Fruit fly (Drosophila melanogaster) whole organism, wandering third instar larva: ENCODE measurements around the gene Tim17b1.

ENCODE experiments used
- CG32264 ChIP-seq: fragments of 200-800 bp; sonication (Bioruptor generic); optimal IDR thresholded peaks from 2 replicates; lab custom pipeline; 2016; ENCODE audit warnings: missing biosample characterization, missing genetic modification characterization
- CG9705 ChIP-seq: fragments of 200-800 bp; sonication (Bioruptor generic); optimal IDR thresholded peaks from 2 replicates; lab custom pipeline; 2018; ENCODE audit warnings: missing biosample characterization, mild to moderate bottlenecking, missing genetic modification characterization
- CrebA ChIP-seq: fragments of 200-800 bp; sonication (Bioruptor generic); optimal IDR thresholded peaks from 2 replicates; lab custom pipeline; 2016; ENCODE audit warnings: missing biosample characterization, mild to moderate bottlenecking, missing genetic modification characterization, borderline replicate concordance
- Dif ChIP-seq: fragments of 200-275, 200-300 bp; sonication (Bioruptor generic); optimal IDR thresholded peaks from 2 replicates; lab custom pipeline; 2018; ENCODE audit warnings: missing biosample characterization, missing genetic modification characterization; ENCODE audit not compliant: partially characterized antibody
- HLH106 ChIP-seq: fragments of 200-800 bp; optimal IDR thresholded peaks from 3 replicates; lab custom pipeline; 2019; ENCODE audit warnings: missing biosample characterization, mild to moderate bottlenecking, missing genetic modification characterization, moderate library complexity
- Hnf4 ChIP-seq: fragments of 200-800 bp; sonication (Bioruptor generic); optimal IDR thresholded peaks from 2 replicates; lab custom pipeline; 2016; ENCODE audit warnings: missing biosample characterization, mild to moderate bottlenecking, missing genetic modification characterization
- Hr78 ChIP-seq: fragments of >200 bp; optimal IDR thresholded peaks from 2 replicates; lab custom pipeline; 2017; ENCODE audit warnings: missing biosample characterization, missing genetic modification characterization
- Hr83 ChIP-seq: fragments of 200-300 bp; sonication (Bioruptor generic); optimal IDR thresholded peaks from 2 replicates; lab custom pipeline; 2016; ENCODE audit warnings: missing biosample characterization, mild to moderate bottlenecking, missing genetic modification characterization, moderate library complexity; ENCODE audit not compliant: poor library complexity, severe bottlenecking
- Jra ChIP-seq: sonication (Bioruptor generic); optimal IDR thresholded peaks from 2 replicates; lab custom pipeline; 2016; ENCODE audit warnings: missing biosample characterization, missing genetic modification characterization
- Mio ChIP-seq: sonication (Bioruptor generic); optimal IDR thresholded peaks from 2 replicates; lab custom pipeline; 2016; ENCODE audit warnings: missing biosample characterization, missing genetic modification characterization
- Myc ChIP-seq: fragments of >200 bp; optimal IDR thresholded peaks from 2 replicates; lab custom pipeline; 2017
- OdsH ChIP-seq: fragments of 200-800 bp; sonication (Bioruptor generic); optimal IDR thresholded peaks from 2 replicates; lab custom pipeline; 2016; ENCODE audit warnings: missing biosample characterization, mild to moderate bottlenecking, missing genetic modification characterization
- Rel ChIP-seq, 2 experiments: fragments of 200-800 bp; sonication (Bioruptor generic) in 1 of 2; optimal IDR thresholded peaks; 2 replicates in 1 of 2; 3 replicates in 1 of 2; lab custom pipeline; 2016 to 2019; ENCODE audit warnings: mild to moderate bottlenecking in 2 of 2, missing biosample characterization in 2 of 2, missing genetic modification characterization in 2 of 2, moderate library complexity in 1 of 2
- Sp1 ChIP-seq: fragments of 200-800 bp; sonication (Bioruptor generic); optimal IDR thresholded peaks from 3 replicates; lab custom pipeline; 2019; ENCODE audit warnings: missing biosample characterization, mild to moderate bottlenecking, missing genetic modification characterization, moderate library complexity
- br ChIP-seq: fragments of 200-800 bp; sonication (Bioruptor generic); optimal IDR thresholded peaks from 2 replicates; lab custom pipeline; 2016; ENCODE audit warnings: missing biosample characterization, missing genetic modification characterization
- brk ChIP-seq: fragments of 200-800 bp; sonication (Bioruptor generic); optimal IDR thresholded peaks from 2 replicates; lab custom pipeline; 2016; ENCODE audit warnings: missing biosample characterization, mild to moderate bottlenecking, missing genetic modification characterization
- dl ChIP-seq, 2 experiments: fragments of 175-275, 200-275 bp in 1 of 2; fragments of 200-275 bp in 1 of 2; sonication (Bioruptor generic); optimal IDR thresholded peaks; lab custom pipeline; 2018; ENCODE audit warnings: mild to moderate bottlenecking in 2 of 2, missing biosample characterization in 2 of 2, missing genetic modification characterization in 2 of 2, moderate library complexity in 2 of 2; ENCODE audit not compliant: partially characterized antibody in 2 of 2, insufficient read depth in 1 of 2
- dmrt93B ChIP-seq: fragments of 200-800 bp; sonication (Bioruptor generic); optimal IDR thresholded peaks from 2 replicates; lab custom pipeline; 2018; ENCODE audit warnings: missing biosample characterization, mild to moderate bottlenecking, missing genetic modification characterization
- dsf ChIP-seq: sonication (Bioruptor generic); optimal IDR thresholded peaks from 2 replicates; lab custom pipeline; 2016; ENCODE audit warnings: missing biosample characterization, missing genetic modification characterization, borderline replicate concordance
- ey ChIP-seq: fragments of 200-800 bp; sonication (Bioruptor generic); optimal IDR thresholded peaks from 2 replicates; lab custom pipeline; 2016; ENCODE audit warnings: missing biosample characterization, missing genetic modification characterization
- foxo ChIP-seq, 2 experiments: fragments of 200-800 bp; sonication (Bioruptor generic); optimal IDR thresholded peaks; 2 replicates in 1 of 2; 3 replicates in 1 of 2; lab custom pipeline; 2016 to 2017; ENCODE audit warnings: missing biosample characterization in 2 of 2, missing genetic modification characterization in 2 of 2
- fru ChIP-seq: fragments of 200-800 bp; sonication (Bioruptor generic); optimal IDR thresholded peaks from 3 replicates; lab custom pipeline; 2016; ENCODE audit warnings: missing biosample characterization, mild to moderate bottlenecking, missing genetic modification characterization
- h ChIP-seq: fragments of 200-800 bp; sonication (Bioruptor generic); optimal IDR thresholded peaks from 3 replicates; lab custom pipeline; 2016; ENCODE audit warnings: missing biosample characterization, mild to moderate bottlenecking, missing genetic modification characterization
- lola ChIP-seq: fragments of >200 bp; optimal IDR thresholded peaks from 2 replicates; lab custom pipeline; 2017; ENCODE audit warnings: missing biosample characterization, missing genetic modification characterization
- psq ChIP-seq: fragments of 200-800 bp; sonication (Bioruptor generic); optimal IDR thresholded peaks from 3 replicates; lab custom pipeline; 2017; ENCODE audit warnings: missing biosample characterization, mild to moderate bottlenecking, missing genetic modification characterization, moderate library complexity
- rgr ChIP-seq: fragments of 200-800 bp; sonication (Bioruptor generic); optimal IDR thresholded peaks from 3 replicates; lab custom pipeline; 2016; ENCODE audit warnings: missing biosample characterization, mild to moderate bottlenecking, missing genetic modification characterization
- sage ChIP-seq: fragments of 200-800 bp; sonication (Bioruptor generic); optimal IDR thresholded peaks from 2 replicates; lab custom pipeline; 2016; ENCODE audit warnings: missing biosample characterization, mild to moderate bottlenecking, missing genetic modification characterization
- tai ChIP-seq: sonication (Bioruptor generic); optimal IDR thresholded peaks from 2 replicates; lab custom pipeline; 2016; ENCODE audit warnings: missing biosample characterization, missing genetic modification characterization
- usp ChIP-seq: fragments of >200 bp; optimal IDR thresholded peaks from 2 replicates; lab custom pipeline; 2017; ENCODE audit warnings: missing biosample characterization, missing genetic modification characterization
- woc ChIP-seq: sonication (Bioruptor generic); optimal IDR thresholded peaks from 2 replicates; lab custom pipeline; 2016; ENCODE audit warnings: missing biosample characterization, mild to moderate bottlenecking, missing genetic modification characterization

Tim17b1 gene

DNA sequence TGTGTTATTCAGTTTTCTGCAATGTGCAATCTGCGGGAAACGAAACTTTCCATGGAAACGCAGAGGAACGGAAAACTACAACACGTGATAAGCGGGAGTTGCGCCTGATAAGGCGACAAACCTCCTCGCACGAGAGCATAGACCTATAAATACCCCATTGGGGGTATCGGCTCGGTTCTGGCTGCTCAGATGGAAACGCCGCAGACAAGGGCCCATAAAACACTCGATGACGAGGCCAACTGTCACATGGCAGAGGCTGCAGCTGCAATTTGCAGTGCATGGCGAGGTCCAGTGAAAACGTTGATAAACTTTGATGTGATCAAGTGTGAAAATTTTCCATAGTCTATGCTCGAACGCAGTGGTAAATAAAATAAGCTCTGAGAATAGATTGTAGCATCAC is 16.8 kb downstream of the Tim17b1 start:
- no peak for TF ChIP-seq Myc (lab: Kevin White, UChicago)
- TF ChIP-seq CG9705: no peak
- TF ChIP-seq h (GFP tag; lab: Kevin White, UChicago): no peak
- TF ChIP-seq, all 38 proteins: peak for 0

DNA sequence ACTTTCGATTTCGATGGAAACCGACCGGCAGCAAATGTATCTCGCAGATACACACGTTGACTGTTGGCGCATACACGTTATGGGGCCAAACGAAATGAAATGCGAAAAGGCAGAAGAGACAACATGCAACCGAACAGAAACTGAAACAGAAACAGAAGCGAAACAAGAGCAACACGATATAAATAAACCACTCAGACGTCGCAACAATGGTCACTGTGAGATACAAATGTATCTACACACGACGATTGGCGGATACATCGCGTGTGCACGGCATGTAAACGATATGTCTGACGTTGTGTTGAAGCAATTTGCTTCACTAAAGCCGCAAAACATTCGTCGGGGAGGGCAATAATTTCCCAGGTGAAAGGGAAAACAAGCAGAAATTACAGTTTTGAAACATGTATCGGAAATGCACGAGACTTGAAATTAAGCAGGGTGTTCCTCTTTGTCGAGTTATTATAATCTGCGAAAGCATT is 17.7 kb downstream of the Tim17b1 start:
- TF ChIP-seq psq (peak; percentile 82), ey (no peak)

DNA sequence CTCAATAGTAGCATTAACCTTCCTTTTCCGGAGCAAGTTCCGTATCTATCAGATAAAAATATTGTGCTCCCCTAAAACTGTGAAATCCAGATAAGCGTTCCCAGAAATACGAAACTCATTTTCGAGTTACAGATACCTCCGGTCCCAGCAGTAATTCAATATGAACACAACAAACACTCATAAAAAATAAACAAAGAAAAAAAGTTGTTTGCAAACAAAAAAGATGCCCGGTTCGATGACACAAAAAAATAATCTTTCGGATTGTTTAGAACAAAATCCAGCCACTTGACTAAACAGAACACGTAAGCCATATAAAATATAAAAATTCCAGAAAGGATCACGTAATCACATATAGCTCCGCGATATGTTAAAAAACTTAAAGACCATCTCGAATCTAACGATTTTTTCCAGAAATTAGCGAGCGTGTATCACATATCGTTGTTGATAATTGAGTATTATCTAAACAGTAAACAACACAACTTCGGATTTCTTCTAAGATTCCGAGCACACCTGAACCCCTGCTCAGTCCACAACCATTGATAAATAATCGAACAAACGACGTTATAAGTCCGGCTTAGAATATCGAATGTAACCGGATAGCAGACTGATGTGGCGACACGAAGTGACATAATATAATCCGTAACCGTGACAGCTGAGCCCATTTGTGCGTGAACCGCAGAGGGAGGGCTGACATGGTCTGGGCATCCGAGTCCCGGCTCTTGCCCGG is 19.3 kb downstream of the Tim17b1 start:
- TF ChIP-seq Mio (GFP tag; lab: Kevin White, UChicago) (no peak), dsf (GFP tag; lab: Kevin White, UChicago) (peak; percentile 24), Rel (GFP tag; optimal IDR thresholded peaks at IDR 0.05; lab: Kevin White, UChicago) (no peak), Rel (tag; optimal IDR thresholded peaks at IDR 0.05; lab: Kevin White, UChicago) (no peak), Sp1 (peak; percentile 22), dmrt93B (GFP tag; lab: Kevin White, UChicago) (no peak), dl (GFP tag; optimal IDR thresholded peaks at IDR 0.05; lab: Kevin White, UChicago; ENCODE audit: insufficient read depth in 1 of 2, partially characterized antibody in 2 of 2) (no peak), foxo (GFP tag; optimal IDR thresholded peaks at IDR 0.05; lab: Kevin White, UChicago) (peak in 1 of 2 experiments; percentile 37), Hnf4 (GFP tag; lab: Kevin White, UChicago) (peak; percentile 74), tai (peak; percentile 72), fru (GFP tag; lab: Kevin White, UChicago) (peak; percentile 40), woc (GFP tag; lab: Kevin White, UChicago) (no peak), usp (GFP tag; lab: Kevin White, UChicago) (no peak), Dif (no peak), OdsH (peak; percentile 70), CG32264 (GFP tag; lab: Kevin White, UChicago) (peak; percentile 39), Hr78 (GFP tag; lab: Kevin White, UChicago) (no peak), Jra (GFP tag; lab: Kevin White, UChicago) (peak; percentile 34), brk (GFP tag; lab: Kevin White, UChicago) (peak; percentile 39), br (GFP tag; lab: Kevin White, UChicago) (peak; percentile 46), rgr (GFP tag; lab: Kevin White, UChicago) (peak; percentile 64), psq (peak; percentile 20), ey (no peak), sage (GFP tag; lab: Kevin White, UChicago) (peak; percentile 40), CrebA (GFP tag; lab: Kevin White, UChicago) (peak; percentile 28), Hr83 (peak; percentile 77), HLH106 (tag; lab: Kevin White, UChicago) (no peak), h (GFP tag; lab: Kevin White, UChicago) (peak; percentile 72)

DNA sequence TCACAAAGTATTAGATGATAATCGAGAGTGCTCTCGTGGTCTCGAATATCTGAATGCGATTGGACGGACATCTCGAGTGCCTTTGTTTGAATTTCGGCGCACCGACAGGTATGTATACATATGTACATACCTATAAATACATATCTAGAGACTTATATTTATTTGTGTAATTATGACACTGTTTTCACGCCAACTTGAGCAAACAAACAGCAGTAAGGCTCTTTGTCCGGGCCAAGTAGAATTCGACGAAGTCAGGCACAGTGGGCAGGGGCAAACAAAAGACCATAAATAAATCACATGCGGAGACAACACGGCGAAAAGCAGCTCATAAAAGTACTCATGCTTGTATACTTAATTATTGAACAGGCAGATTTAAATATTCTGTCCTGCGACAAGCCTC is 20.7 kb downstream of the Tim17b1 start:
- TF ChIP-seq CG32264 (GFP tag; lab: Kevin White, UChicago) (no peak), dmrt93B (GFP tag; lab: Kevin White, UChicago) (no peak), brk (GFP tag; lab: Kevin White, UChicago) (no peak), woc (GFP tag; lab: Kevin White, UChicago) (no peak), Sp1 (peak; percentile 13), HLH106 (tag; lab: Kevin White, UChicago) (no peak), sage (GFP tag; lab: Kevin White, UChicago) (no peak), h (GFP tag; lab: Kevin White, UChicago) (peak; percentile 17), Jra (GFP tag; lab: Kevin White, UChicago) (no peak), lola (GFP tag; lab: Kevin White, UChicago) (no peak), Hr83 (no peak), rgr (GFP tag; lab: Kevin White, UChicago) (no peak), Rel (GFP tag; optimal IDR thresholded peaks at IDR 0.05; lab: Kevin White, UChicago) (no peak), Rel (tag; optimal IDR thresholded peaks at IDR 0.05; lab: Kevin White, UChicago) (no peak), Hr78 (GFP tag; lab: Kevin White, UChicago) (no peak)
